Fruit fly (Drosophila melanogaster): ENCODE results near the gene CG40298.

DNA sequence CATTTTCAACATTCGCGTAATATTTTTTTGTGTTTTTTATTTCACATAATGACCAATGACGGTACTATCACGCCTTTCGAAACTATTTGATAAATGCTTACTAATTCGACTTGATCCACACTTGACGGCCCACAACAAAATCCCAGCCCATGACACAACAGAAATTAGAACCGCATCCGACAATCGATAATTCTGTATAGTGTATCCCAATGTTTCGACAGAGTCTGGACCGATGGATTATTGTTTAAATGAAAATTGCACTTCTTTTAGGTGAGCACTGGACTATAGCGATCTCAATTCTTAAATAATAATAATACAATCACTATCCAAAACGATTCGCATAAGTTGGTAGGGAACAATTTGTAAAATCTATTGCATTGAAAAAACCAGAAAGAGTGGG lies 40.5 kb upstream of the CG40298 start:
- no peak for TF ChIP-seq esn (GFP tag; optimal IDR thresholded peaks at IDR 0.05)
- no peak for TF ChIP-seq CG10631 (GFP tag; optimal IDR thresholded peaks at IDR 0.05)
- no peak for TF ChIP-seq salr (GFP tag; optimal IDR thresholded peaks at IDR 0.05)
- TF ChIP-seq Eip78C (GFP tag), result no peak
- no peak for TF ChIP-seq cyc (GFP tag; optimal IDR thresholded peaks at IDR 0.05)
- no peak for TF ChIP-seq CG4318 (GFP tag; optimal IDR thresholded peaks at IDR 0.05)
- no peak for TF ChIP-seq Hr39 (GFP tag; optimal IDR thresholded peaks at IDR 0.05)
- no peak for TF ChIP-seq CG31627 (GFP tag; optimal IDR thresholded peaks at IDR 0.05)
- TF ChIP-seq CG6163 (GFP tag; IDR thresholded peaks at IDR 0.05), result no peak
- TF ChIP-seq eg (GFP tag; IDR thresholded peaks at IDR 0.05), result no peak
- TF ChIP-seq CG1621 (tag; optimal IDR thresholded peaks at IDR 0.05), result no peak

Data from whole organism, prepupa.